Fruit fly (Drosophila melanogaster) whole organism, prepupa: ENCODE results near the gene Dscam3.

Experiments
- CG10631 ChIP-seq: fragments of 200-800 bp; sonication (Bioruptor generic); optimal IDR thresholded peaks from 2 replicates; lab custom pipeline; 2016; ENCODE audit warnings: missing biosample characterization, missing genetic modification characterization
- CG11294 ChIP-seq: fragments of 200-800 bp; sonication (Bioruptor generic); IDR thresholded peaks from 2 replicates; pipeline ENCODE4 v1.3.6; 2022; ENCODE audit warnings: missing biosample characterization, missing genetic modification characterization
- CG11902 ChIP-seq: fragments of 200-800 bp; sonication (Bioruptor generic); optimal IDR thresholded peaks from 3 replicates; lab custom pipeline; 2016; ENCODE audit warnings: missing biosample characterization, missing genetic modification characterization
- CG15336 ChIP-seq: fragments of 200-800 bp; sonication (Bioruptor generic); IDR thresholded peaks from 2 replicates; pipeline ENCODE4 v1.3.6; 2022; ENCODE audit warnings: missing biosample characterization, missing genetic modification characterization
- CG1621 ChIP-seq: fragments of 200-800 bp; sonication (Bioruptor generic); optimal IDR thresholded peaks from 3 replicates; lab custom pipeline; 2018; ENCODE audit warnings: missing biosample characterization, mild to moderate bottlenecking, missing genetic modification characterization
- CG16779 ChIP-seq: fragments of 200-800 bp; sonication (Bioruptor generic); optimal IDR thresholded peaks from 3 replicates; lab custom pipeline; 2017; ENCODE audit warnings: missing biosample characterization, mild to moderate bottlenecking, missing genetic modification characterization
- CG3032 ChIP-seq: fragments of 200-800 bp; optimal IDR thresholded peaks from 2 replicates; lab custom pipeline; 2019; ENCODE audit warnings: missing biosample characterization, mild to moderate bottlenecking, missing genetic modification characterization, moderate library complexity
- CG31627 ChIP-seq: fragments of 200-800 bp; sonication (Bioruptor generic); optimal IDR thresholded peaks from 3 replicates; lab custom pipeline; 2016; ENCODE audit warnings: missing biosample characterization, missing genetic modification characterization
- CG32006 ChIP-seq: fragments of 200-800 bp; sonication (Bioruptor generic); optimal IDR thresholded peaks from 3 replicates; lab custom pipeline; 2017; ENCODE audit warnings: missing biosample characterization, mild to moderate bottlenecking, missing genetic modification characterization
- CG6163 ChIP-seq: fragments of 200-800 bp; sonication (Bioruptor generic); IDR thresholded peaks from 3 replicates; pipeline ENCODE4 v1.3.6; 2022; ENCODE audit warnings: missing biosample characterization, missing genetic modification characterization
- CG6792 ChIP-seq: fragments of 200-800 bp; sonication (Bioruptor generic); optimal IDR thresholded peaks from 3 replicates; lab custom pipeline; 2016; ENCODE audit warnings: missing biosample characterization, missing genetic modification characterization
- CG6808 ChIP-seq: fragments of 200-800 bp; sonication (Bioruptor generic); optimal IDR thresholded peaks from 3 replicates; lab custom pipeline; 2017; ENCODE audit warnings: missing biosample characterization, missing genetic modification characterization, mild to moderate bottlenecking, moderate library complexity, missing genetic modification reagents
- CG6854 ChIP-seq: fragments of 200-800 bp; sonication (Bioruptor generic); optimal IDR thresholded peaks from 2 replicates; lab custom pipeline; 2017; ENCODE audit warnings: missing biosample characterization, mild to moderate bottlenecking, missing genetic modification characterization
- CG7368 ChIP-seq: fragments of 200-800 bp; sonication (Bioruptor generic); optimal IDR thresholded peaks from 3 replicates; lab custom pipeline; 2016; ENCODE audit warnings: missing biosample characterization, missing genetic modification characterization
- CG8319 ChIP-seq: fragments of 200-800 bp; sonication (Bioruptor generic); optimal IDR thresholded peaks from 3 replicates; lab custom pipeline; 2016; ENCODE audit warnings: missing biosample characterization, missing genetic modification characterization
- CG9139 ChIP-seq: fragments of 200-800 bp; sonication (Bioruptor generic); optimal IDR thresholded peaks from 3 replicates; lab custom pipeline; 2017; ENCODE audit warnings: missing biosample characterization, mild to moderate bottlenecking, missing genetic modification characterization
- Eip75B ChIP-seq: fragments of 200-800 bp; sonication (Bioruptor generic); optimal IDR thresholded peaks from 3 replicates; lab custom pipeline; 2016; ENCODE audit warnings: missing biosample characterization, missing genetic modification characterization
- Eip78C ChIP-seq: fragments of 200-800 bp; sonication (Bioruptor generic); peaks from one replicate; lab custom pipeline; 2016; ENCODE audit warnings: missing biosample characterization, missing genetic modification characterization
- Eip93F ChIP-seq: fragments of 200-800 bp; sonication (Bioruptor generic); optimal IDR thresholded peaks from 2 replicates; lab custom pipeline; 2016; ENCODE audit warnings: missing biosample characterization, mild to moderate bottlenecking, missing genetic modification characterization
- Ets21C ChIP-seq: fragments of 200-800 bp; sonication (Bioruptor generic); optimal IDR thresholded peaks from 3 replicates; lab custom pipeline; 2016; ENCODE audit warnings: missing biosample characterization, missing genetic modification characterization
- Ets96B ChIP-seq: fragments of 200-800 bp; optimal IDR thresholded peaks from 2 replicates; lab custom pipeline; 2019; ENCODE audit warnings: missing biosample characterization, mild to moderate bottlenecking, missing genetic modification characterization, moderate library complexity
- Gug ChIP-seq: fragments of 200-800 bp; sonication (Bioruptor generic); IDR thresholded peaks from 2 replicates; pipeline ENCODE4 v1.3.6; 2022; ENCODE audit warnings: missing biosample characterization, missing genetic modification characterization
- Hr38 ChIP-seq: sonication (Bioruptor generic); optimal IDR thresholded peaks from 2 replicates; lab custom pipeline; 2016; ENCODE audit warnings: missing biosample characterization, missing genetic modification characterization
- Hr39 ChIP-seq: fragments of 200-800 bp; sonication (Bioruptor generic); optimal IDR thresholded peaks from 2 replicates; lab custom pipeline; 2016; ENCODE audit warnings: missing biosample characterization, missing genetic modification characterization
- Hr4 ChIP-seq: fragments of 200-800 bp; sonication (Bioruptor generic); optimal IDR thresholded peaks from 3 replicates; lab custom pipeline; 2016; ENCODE audit warnings: missing biosample characterization, missing genetic modification characterization
- Lpt ChIP-seq: fragments of 200-800 bp; sonication (Bioruptor generic); optimal IDR thresholded peaks from 3 replicates; lab custom pipeline; 2016; ENCODE audit warnings: missing biosample characterization, missing genetic modification characterization
- Met ChIP-seq: fragments of 200-800 bp; sonication (Bioruptor generic); optimal IDR thresholded peaks from 3 replicates; lab custom pipeline; 2016; ENCODE audit warnings: missing biosample characterization, missing genetic modification characterization
- OdsH ChIP-seq: fragments of 200-800 bp; sonication (Bioruptor generic); optimal IDR thresholded peaks from 3 replicates; lab custom pipeline; 2016; ENCODE audit warnings: missing biosample characterization, missing genetic modification characterization
- Smox ChIP-seq: fragments of 200-800 bp; sonication (Bioruptor generic); optimal IDR thresholded peaks from 3 replicates; lab custom pipeline; 2016; ENCODE audit warnings: missing biosample characterization, missing genetic modification characterization
- Sox102F ChIP-seq: fragments of 200-800 bp; sonication (Bioruptor generic); optimal IDR thresholded peaks from 2 replicates; lab custom pipeline; 2016; ENCODE audit warnings: missing biosample characterization, mild to moderate bottlenecking, missing genetic modification characterization
- Sox14 ChIP-seq: fragments of 200-800 bp; sonication (Bioruptor generic); optimal IDR thresholded peaks from 3 replicates; lab custom pipeline; 2016; ENCODE audit warnings: missing biosample characterization, missing genetic modification characterization
- achi ChIP-seq: fragments of 200-800 bp; sonication (Bioruptor generic); optimal IDR thresholded peaks from 3 replicates; lab custom pipeline; 2016; ENCODE audit warnings: missing biosample characterization, missing genetic modification characterization
- acj6 ChIP-seq: fragments of 200-800 bp; sonication (Bioruptor generic); optimal IDR thresholded peaks from 3 replicates; lab custom pipeline; 2016; ENCODE audit warnings: missing biosample characterization, missing genetic modification characterization
- eg ChIP-seq: fragments of 200-800 bp; sonication (Bioruptor generic); IDR thresholded peaks from 3 replicates; pipeline ENCODE4 v1.3.6; 2022; ENCODE audit warnings: missing biosample characterization, missing genetic modification characterization
- fd59A ChIP-seq: fragments of 200-800 bp; sonication (Bioruptor generic); optimal IDR thresholded peaks from 2 replicates; lab custom pipeline; 2017; ENCODE audit warnings: missing biosample characterization, mild to moderate bottlenecking, missing genetic modification characterization, missing genetic modification reagents
- fd85E ChIP-seq: fragments of 200-800 bp; sonication (Bioruptor generic); optimal IDR thresholded peaks from 3 replicates; lab custom pipeline; 2016; ENCODE audit warnings: missing biosample characterization, missing genetic modification characterization
- fkh ChIP-seq: fragments of 200-800 bp; sonication (Bioruptor generic); optimal IDR thresholded peaks from 3 replicates; lab custom pipeline; 2017; ENCODE audit warnings: missing biosample characterization, mild to moderate bottlenecking, missing genetic modification characterization, moderate library complexity
- lz ChIP-seq: fragments of 200-800 bp; sonication (Bioruptor generic); optimal IDR thresholded peaks from 3 replicates; lab custom pipeline; 2016; ENCODE audit warnings: missing biosample characterization, missing genetic modification characterization
- net ChIP-seq: fragments of 200-800 bp; sonication (Bioruptor generic); optimal IDR thresholded peaks from 3 replicates; lab custom pipeline; 2016; ENCODE audit warnings: missing biosample characterization, missing genetic modification characterization
- pdm3 ChIP-seq: fragments of 200-800 bp; sonication (Bioruptor generic); optimal IDR thresholded peaks from 3 replicates; lab custom pipeline; 2016; ENCODE audit warnings: missing biosample characterization, missing genetic modification characterization
- salr ChIP-seq, 2 experiments: fragments of 200-800 bp; sonication (Bioruptor generic); optimal IDR thresholded peaks; 3 replicates each; lab custom pipeline; 2016 to 2018; ENCODE audit warnings: missing biosample characterization in 2 of 2, missing genetic modification characterization in 2 of 2, mild to moderate bottlenecking in 1 of 2
- ss ChIP-seq, 2 experiments: fragments of 200-800 bp; sonication (Bioruptor generic); optimal IDR thresholded peaks; 2 replicates in 1 of 2; 3 replicates in 1 of 2; lab custom pipeline; 2017 to 2018; ENCODE audit warnings: mild to moderate bottlenecking in 2 of 2, missing biosample characterization in 2 of 2, missing genetic modification characterization in 2 of 2, moderate library complexity in 1 of 2
- svp ChIP-seq: fragments of 200-800 bp; sonication (Bioruptor generic); peaks from one replicate; lab custom pipeline; 2016; ENCODE audit warnings: missing biosample characterization, missing genetic modification characterization
- topi ChIP-seq: fragments of 200-800 bp; sonication (Bioruptor generic); optimal IDR thresholded peaks from 3 replicates; lab custom pipeline; 2016; ENCODE audit warnings: missing biosample characterization, missing genetic modification characterization
- vri ChIP-seq: fragments of 200-800 bp; sonication (Bioruptor generic); optimal IDR thresholded peaks from 3 replicates; lab custom pipeline; 2016; ENCODE audit warnings: missing biosample characterization, mild to moderate bottlenecking, missing genetic modification characterization

The Dscam3 gene

dm6 chr3R:17535106-17535764 lies 29.8 kb upstream of the Dscam3 start (continued):
- TF ChIP-seq Smox (GFP tag; lab: Kevin White, UChicago) (peak; percentile 5), CG9139 (GFP tag; lab: Kevin White, UChicago) (no peak), OdsH (GFP tag; lab: Kevin White, UChicago) (peak; percentile 55), svp (GFP tag; lab: Kevin White, UChicago) (peak; percentile 92), Eip93F (GFP tag; lab: Kevin White, UChicago) (peak; percentile 32), CG16779 (no peak), Met (peak; percentile 18), CG32006 (GFP tag; lab: Kevin White, UChicago) (peak; percentile 51), fd85E (GFP tag; lab: Kevin White, UChicago) (no peak), net (GFP tag; lab: Kevin White, UChicago) (peak; percentile 68), CG7368 (GFP tag; lab: Kevin White, UChicago) (peak; percentile 21), Sox102F (GFP tag; lab: Kevin White, UChicago) (peak; percentile 18), CG6854 (no peak), CG3032 (tag; lab: Kevin White, UChicago) (peak; percentile 73), CG11294 (GFP tag; lab: Robert Waterston, UW) (no peak), CG6163 (GFP tag; lab: Robert Waterston, UW) (peak; percentile 43; the same call in 2 of the 3 replicates), CG15336 (GFP tag; lab: Robert Waterston, UW) (peak; percentile 44), Lpt (GFP tag; lab: Kevin White, UChicago) (no peak), Hr4 (GFP tag; lab: Kevin White, UChicago) (no peak), fkh (GFP tag; lab: Kevin White, UChicago) (no peak), Hr39 (GFP tag; lab: Kevin White, UChicago) (no peak), Ets21C (GFP tag; lab: Kevin White, UChicago) (no peak), Gug (GFP tag; lab: Robert Waterston, UW) (peak; percentile 34), CG6808 (GFP tag; lab: Kevin White, UChicago) (peak; percentile 17), Eip78C (GFP tag; lab: Kevin White, UChicago) (peak; percentile 75), eg (peak; percentile 54; the same call in 2 of the 3 replicates), achi (GFP tag; lab: Kevin White, UChicago) (peak; percentile 15), CG11902 (GFP tag; lab: Kevin White, UChicago) (peak; percentile 9), CG1621 (tag; lab: Kevin White, UChicago) (no peak), topi (GFP tag; lab: Kevin White, UChicago) (no peak), Hr38 (no peak), lz (GFP tag; lab: Kevin White, UChicago) (peak; percentile 17), pdm3 (GFP tag; lab: Kevin White, UChicago) (peak; percentile 16), ss (GFP tag; optimal IDR thresholded peaks at IDR 0.05; lab: Kevin White, UChicago) (peak in 1 of 2 experiments; percentile 47), acj6 (peak; percentile 32), Ets96B (tag; lab: Kevin White, UChicago) (peak; percentile 74), CG6792 (peak; percentile 50), CG31627 (GFP tag; lab: Kevin White, UChicago) (no peak), Eip75B (no peak), Sox14 (GFP tag; lab: Kevin White, UChicago) (no peak)

DNA sequence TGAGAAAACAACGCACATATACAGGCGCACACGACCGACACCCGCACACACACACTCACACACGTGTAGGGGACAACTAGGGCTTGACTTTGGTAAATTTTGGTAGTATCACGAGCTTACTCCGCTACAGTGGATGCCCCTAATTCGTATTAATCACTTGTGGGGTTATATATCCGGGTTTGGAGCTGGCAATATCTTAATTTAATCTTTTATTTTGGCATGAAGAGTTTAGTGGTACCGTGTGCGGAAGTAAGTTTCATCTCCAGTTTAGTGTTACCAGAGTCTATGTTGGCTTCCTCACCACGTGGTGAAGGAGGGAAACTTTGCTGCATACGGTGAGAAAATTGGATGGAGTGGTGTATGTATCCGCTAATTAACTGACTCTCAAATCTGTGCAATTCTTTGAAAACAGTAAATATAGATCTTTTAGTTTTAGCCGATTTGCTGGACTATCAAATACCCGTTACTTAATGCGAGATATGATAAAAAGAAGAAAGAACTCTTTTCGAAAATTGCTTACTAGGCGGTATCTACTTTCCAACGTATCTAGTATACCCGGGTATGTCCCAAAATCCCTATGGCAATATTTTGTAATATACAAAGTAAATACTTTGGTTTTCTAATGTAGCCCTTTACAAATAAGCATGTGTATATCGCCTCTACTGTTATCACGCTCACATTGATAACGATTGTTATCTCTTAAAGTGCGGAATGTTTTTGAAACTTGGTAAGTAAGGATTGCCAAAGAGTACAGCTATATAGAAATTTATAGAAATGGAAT lies 29.0 kb upstream of the Dscam3 start, which contains the start of the genes CG5823 and P5cr-2:
TSS of gene CG5823 (minus strand) at position 263 of the 781 bp plus-strand sequence.
TSS of gene P5cr-2 (plus strand) at position 491 of the 781 bp plus-strand sequence.
- TF ChIP-seq Smox (GFP tag; lab: Kevin White, UChicago) (peak; percentile 34), CG10631 (GFP tag; lab: Kevin White, UChicago) (no peak), CG8319 (no peak), Lpt (GFP tag; lab: Kevin White, UChicago) (no peak), CG11294 (GFP tag; lab: Robert Waterston, UW) (no peak), OdsH (GFP tag; lab: Kevin White, UChicago) (peak; percentile 21), vri (GFP tag; lab: Kevin White, UChicago) (peak; percentile 55), fd59A (GFP tag; lab: Kevin White, UChicago) (no peak), Sox14 (GFP tag; lab: Kevin White, UChicago) (peak; percentile 45), Met (peak; percentile 14), CG3032 (tag; lab: Kevin White, UChicago) (peak; percentile 7), topi (GFP tag; lab: Kevin White, UChicago) (no peak), lz (GFP tag; lab: Kevin White, UChicago) (no peak), CG6163 (GFP tag; lab: Robert Waterston, UW) (peak; percentile 72; the same call in 2 of the 3 replicates), pdm3 (GFP tag; lab: Kevin White, UChicago) (peak; percentile 13), Gug (GFP tag; lab: Robert Waterston, UW) (peak; percentile 39; the same call in 1 of the 2 replicates), Sox102F (GFP tag; lab: Kevin White, UChicago) (peak; percentile 37), CG32006 (GFP tag; lab: Kevin White, UChicago) (no peak), salr (GFP tag; optimal IDR thresholded peaks at IDR 0.05; lab: Kevin White, UChicago) (no peak), Hr39 (GFP tag; lab: Kevin White, UChicago) (no peak), CG7368 (GFP tag; lab: Kevin White, UChicago) (no peak), Eip78C (GFP tag; lab: Kevin White, UChicago) (peak; percentile 66), eg (peak; percentile 49; the same call in 1 of the 3 replicates), CG6854 (no peak), svp (GFP tag; lab: Kevin White, UChicago) (no peak), fkh (GFP tag; lab: Kevin White, UChicago) (peak; percentile 55)
